Worm (Caenorhabditis elegans): ENCODE data around the gene srw-79.

The srw-79 gene

ce11 chrII:2965215-2965998 is 18.9 kb downstream of the srw-79 start:
- no peak for TF ChIP-seq tra-4 (tag; optimal IDR thresholded peaks at IDR 0.05)
- TF ChIP-seq B0310.2 (tag; optimal IDR thresholded peaks at IDR 0.05): no peak
- no peak for TF ChIP-seq hnd-1 (tag; optimal IDR thresholded peaks at IDR 0.05)
- TF ChIP-seq hmbx-1 (tag; optimal IDR thresholded peaks at IDR 0.05): no peak
- TF ChIP-seq tbx-11 (GFP tag; IDR thresholded peaks at IDR 0.05): no peak
- no peak for TF ChIP-seq ets-7 (tag; optimal IDR thresholded peaks at IDR 0.05)
- TF ChIP-seq ceh-13 (GFP tag; optimal IDR thresholded peaks at IDR 0.05): no peak
- no peak for TF ChIP-seq F13C5.2 (tag; optimal IDR thresholded peaks at IDR 0.05)
- TF ChIP-seq flt-1 (GFP tag; IDR thresholded peaks at IDR 0.05): no peak
- TF ChIP-seq pes-1 (GFP tag; IDR thresholded peaks at IDR 0.05): no peak
- no peak for TF ChIP-seq sea-1 (GFP tag; conservative IDR thresholded peaks at IDR 0.05)
- no peak for TF ChIP-seq aly-1 (tag; optimal IDR thresholded peaks at IDR 0.05)
- TF ChIP-seq ama-1 (optimal IDR thresholded peaks at IDR 0.05): no peak

ce11 chrII:2966350-2966749 is 19.8 kb downstream of the srw-79 start:
- no peak for TF ChIP-seq flt-1 (GFP tag; IDR thresholded peaks at IDR 0.05)
- no peak for TF ChIP-seq hmbx-1 (tag; optimal IDR thresholded peaks at IDR 0.05)
- TF ChIP-seq F13C5.2 (tag; optimal IDR thresholded peaks at IDR 0.05): no peak

- TF ChIP-seq sea-1 (GFP tag; conservative IDR thresholded peaks at IDR 0.05) (no peak), F13C5.2 (tag; optimal IDR thresholded peaks at IDR 0.05) (no peak), pes-1 (GFP tag; IDR thresholded peaks at IDR 0.05) (no peak), tra-4 (tag; optimal IDR thresholded peaks at IDR 0.05) (no peak), scrt-1 (GFP tag; IDR thresholded peaks at IDR 0.05) (no peak), B0310.2 (tag; optimal IDR thresholded peaks at IDR 0.05) (no peak), tbx-11 (GFP tag; IDR thresholded peaks at IDR 0.05) (no peak), ceh-13 (GFP tag; optimal IDR thresholded peaks at IDR 0.05) (no peak), aly-1 (tag; optimal IDR thresholded peaks at IDR 0.05) (no peak), ama-1 (optimal IDR thresholded peaks at IDR 0.05) (no peak), ets-7 (tag; optimal IDR thresholded peaks at IDR 0.05) (no peak), flt-1 (GFP tag; IDR thresholded peaks at IDR 0.05) (no peak), ceh-36 (tag; optimal IDR thresholded peaks at IDR 0.05) (no peak)
Measured at ce11 chrII:2967064-2967463, 20.5 kb downstream of the srw-79 start.

- no peak for TF ChIP-seq tra-4 (tag; optimal IDR thresholded peaks at IDR 0.05)
- TF ChIP-seq hmbx-1 (tag; optimal IDR thresholded peaks at IDR 0.05): no peak
- no peak for TF ChIP-seq sea-1 (GFP tag; conservative IDR thresholded peaks at IDR 0.05)
- TF ChIP-seq B0310.2 (tag; optimal IDR thresholded peaks at IDR 0.05): no peak
- peak; percentile 9 for TF ChIP-seq hmg-4 (GFP tag; optimal IDR thresholded peaks at IDR 0.05)
- TF ChIP-seq F13C5.2 (tag; optimal IDR thresholded peaks at IDR 0.05): peak; percentile 11
- TF ChIP-seq ceh-36 (tag; optimal IDR thresholded peaks at IDR 0.05): no peak
- TF ChIP-seq tbx-11 (GFP tag; IDR thresholded peaks at IDR 0.05): no peak
- TF ChIP-seq flt-1 (GFP tag; IDR thresholded peaks at IDR 0.05): peak; percentile 21; the same call in 1 of the 2 replicates
- TF ChIP-seq ceh-13 (GFP tag; optimal IDR thresholded peaks at IDR 0.05): no peak
- TF ChIP-seq aly-1 (tag; optimal IDR thresholded peaks at IDR 0.05): no peak
- 0 out of 2 replicates have a peak, but pooled peaks have one; percentile 29 for TF ChIP-seq pes-1 (GFP tag; IDR thresholded peaks at IDR 0.05)
- TF ChIP-seq tbx-37 (GFP tag; conservative IDR thresholded peaks at IDR 0.05): no peak
Measured at ce11 chrII:2973940-2974402, 27.4 kb downstream of the srw-79 start.

- TF ChIP-seq F13C5.2 (tag; optimal IDR thresholded peaks at IDR 0.05): no peak
- no peak for TF ChIP-seq hmg-4 (GFP tag; optimal IDR thresholded peaks at IDR 0.05)
- TF ChIP-seq aly-1 (tag; optimal IDR thresholded peaks at IDR 0.05): no peak
Measured at ce11 chrII:2975561-2976230, 29.2 kb downstream of the srw-79 start.

- TF ChIP-seq ets-7 (tag; optimal IDR thresholded peaks at IDR 0.05): no peak
- no peak for TF ChIP-seq tbx-11 (GFP tag; IDR thresholded peaks at IDR 0.05)
- no peak for TF ChIP-seq hnd-1 (tag; optimal IDR thresholded peaks at IDR 0.05)
- no peak for TF ChIP-seq aly-1 (tag; optimal IDR thresholded peaks at IDR 0.05)
- TF ChIP-seq ama-1 (optimal IDR thresholded peaks at IDR 0.05): no peak
- TF ChIP-seq hmg-4 (GFP tag; optimal IDR thresholded peaks at IDR 0.05): no peak
- TF ChIP-seq tbx-37 (GFP tag; conservative IDR thresholded peaks at IDR 0.05): no peak
Measured at ce11 chrII:2976597-2976996, 30.1 kb downstream of the srw-79 start, which contains the start of gene nhr-88. Gene nhr-88 (plus strand): TSS chrII:2976639.

ce11 chrII:2977652-2978051 is 31.1 kb downstream of the srw-79 start:
- TF ChIP-seq ceh-13 (GFP tag; optimal IDR thresholded peaks at IDR 0.05): no peak
- TF ChIP-seq hnd-1 (tag; optimal IDR thresholded peaks at IDR 0.05): no peak
- TF ChIP-seq aly-1 (tag; optimal IDR thresholded peaks at IDR 0.05): no peak

ce11 chrII:2979061-2979460 is 32.5 kb downstream of the srw-79 start:
- TF ChIP-seq ceh-36 (tag; optimal IDR thresholded peaks at IDR 0.05) (peak; percentile 95), tra-4 (tag; optimal IDR thresholded peaks at IDR 0.05) (no peak)

Data from whole organism, early embryonic.